Fruit fly (Drosophila melanogaster) whole organism, embryonic: ENCODE measurements around the gene DnaJ-1.

Experiments
- CG12219 ChIP-seq: fragments of 200-800 bp; sonication (Bioruptor generic); optimal IDR thresholded peaks from 3 replicates; lab custom pipeline; 2018; ENCODE audit warnings: missing biosample characterization, mild to moderate bottlenecking, missing genetic modification characterization
- CG12299 ChIP-seq: fragments of 200-800 bp; sonication (Bioruptor generic); optimal IDR thresholded peaks from 2 replicates; lab custom pipeline; 2018; ENCODE audit warnings: missing biosample characterization, mild to moderate bottlenecking, missing genetic modification characterization
- CG13296 ChIP-seq: fragments of 200-800 bp; sonication (Bioruptor generic); optimal IDR thresholded peaks from 3 replicates; lab custom pipeline; 2018; ENCODE audit warnings: missing biosample characterization, mild to moderate bottlenecking, missing genetic modification characterization
- CG15601 ChIP-seq: fragments of 200-800 bp; sonication (Bioruptor generic); optimal IDR thresholded peaks from 3 replicates; lab custom pipeline; 2019; ENCODE audit warnings: missing biosample characterization, mild to moderate bottlenecking, missing genetic modification characterization, moderate library complexity
- CG17328 ChIP-seq: fragments of 200-800 bp; sonication (Bioruptor generic); IDR thresholded peaks from 2 replicates; pipeline ENCODE4 v1.3.6; 2022; ENCODE audit warnings: missing biosample characterization, missing genetic modification characterization
- CG2116 ChIP-seq: fragments of 200-800 bp; sonication (Bioruptor generic); optimal IDR thresholded peaks from 3 replicates; lab custom pipeline; 2018; ENCODE audit warnings: missing biosample characterization, mild to moderate bottlenecking, missing genetic modification characterization
- CG2120 ChIP-seq: fragments of 200-800 bp; sonication (Bioruptor generic); optimal IDR thresholded peaks from 3 replicates; lab custom pipeline; 2016; ENCODE audit warnings: missing biosample characterization, missing genetic modification characterization
- CG2129 ChIP-seq: fragments of 200-800 bp; sonication (Bioruptor generic); IDR thresholded peaks from 2 replicates; pipeline ENCODE4 v1.3.6; 2022; ENCODE audit warnings: missing biosample characterization, missing genetic modification characterization; ENCODE audit not compliant: partially characterized antibody
- CG2712 ChIP-seq: fragments of 200-800 bp; optimal IDR thresholded peaks from 3 replicates; lab custom pipeline; 2019; ENCODE audit warnings: missing biosample characterization, mild to moderate bottlenecking, missing genetic modification characterization, moderate library complexity
- CG30431 ChIP-seq: fragments of 200-800 bp; sonication (Bioruptor generic); optimal IDR thresholded peaks from 2 replicates; lab custom pipeline; 2017; ENCODE audit warnings: missing biosample characterization, missing genetic modification characterization
- CG32772 ChIP-seq: fragments of 200-800 bp; sonication (Bioruptor generic); IDR thresholded peaks from 2 replicates; pipeline ENCODE4 v1.3.6; 2022; ENCODE audit warnings: missing biosample characterization, missing genetic modification characterization
- CG33557 ChIP-seq: fragments of 200-800 bp; sonication (Bioruptor generic); optimal IDR thresholded peaks from 2 replicates; lab custom pipeline; 2019; ENCODE audit warnings: missing biosample characterization, mild to moderate bottlenecking, missing genetic modification characterization, moderate library complexity
- CG3847 ChIP-seq: fragments of 200-800 bp; sonication (Bioruptor generic); IDR thresholded peaks from 2 replicates; pipeline ENCODE4 v1.3.6; 2022; ENCODE audit warnings: missing biosample characterization, missing genetic modification characterization
- CG4820 ChIP-seq: fragments of 200-800 bp; sonication (Bioruptor generic); optimal IDR thresholded peaks from 3 replicates; lab custom pipeline; 2016; ENCODE audit warnings: missing biosample characterization, missing genetic modification characterization
- CG6791 ChIP-seq: fragments of 200-800 bp; sonication (Bioruptor generic); IDR thresholded peaks from 3 replicates; pipeline ENCODE4 v1.3.6; 2022; ENCODE audit warnings: missing biosample characterization, missing genetic modification characterization; ENCODE audit not compliant: partially characterized antibody
- CG8290 ChIP-seq, 3 experiments: fragments of 200-800 bp; sonication (Bioruptor generic); optimal IDR thresholded peaks; 2 replicates each; lab custom pipeline; 2016 to 2019; ENCODE audit warnings: missing biosample characterization in 3 of 3, missing genetic modification characterization in 3 of 3, mild to moderate bottlenecking in 2 of 3, moderate library complexity in 1 of 3
- CHES-1-like ChIP-seq: fragments of 200-800 bp; sonication (Bioruptor generic); optimal IDR thresholded peaks from 2 replicates; lab custom pipeline; 2016; ENCODE audit warnings: missing biosample characterization, missing genetic modification characterization
- CTCF ChIP-seq: fragments of 200-800 bp; sonication (Bioruptor generic); optimal IDR thresholded peaks from 2 replicates; lab custom pipeline; 2017; ENCODE audit warnings: missing biosample characterization, mild to moderate bottlenecking, missing genetic modification characterization, moderate library complexity
- Dad ChIP-seq: fragments of 200-800 bp; sonication (Bioruptor generic); optimal IDR thresholded peaks from 3 replicates; lab custom pipeline; 2016; ENCODE audit warnings: missing biosample characterization, missing genetic modification characterization
- Dbx ChIP-seq: fragments of 200-800 bp; sonication (Bioruptor generic); IDR thresholded peaks from 3 replicates; pipeline ENCODE4 v1.3.6; 2022; ENCODE audit warnings: missing biosample characterization, missing genetic modification characterization
- Dfd ChIP-seq, 2 experiments: fragments of >200 bp; optimal IDR thresholded peaks; 2 replicates each; lab custom pipeline; 2017; ENCODE audit warnings: missing biosample characterization in 2 of 2, missing genetic modification characterization in 2 of 2
- Dp ChIP-seq: fragments of 200-800 bp; sonication (Bioruptor generic); optimal IDR thresholded peaks from 2 replicates; lab custom pipeline; 2018; ENCODE audit warnings: missing biosample characterization, mild to moderate bottlenecking, missing genetic modification characterization, moderate library complexity
- HmgZ ChIP-seq: fragments of 200-800 bp; sonication (Bioruptor generic); optimal IDR thresholded peaks from 2 replicates; lab custom pipeline; 2018; ENCODE audit warnings: missing biosample characterization, mild to moderate bottlenecking, missing genetic modification characterization
- Hsf ChIP-seq: fragments of 200-800 bp; sonication (Bioruptor generic); optimal IDR thresholded peaks from 3 replicates; lab custom pipeline; 2016; ENCODE audit warnings: missing biosample characterization, missing genetic modification characterization
- Lhr ChIP-seq: fragments of 200-800 bp; sonication (Bioruptor generic); optimal IDR thresholded peaks from 3 replicates; lab custom pipeline; 2017; ENCODE audit warnings: mild to moderate bottlenecking, missing biosample characterization, missing genetic modification reagents, missing genetic modification characterization
- Nf-YB ChIP-seq: fragments of 200-800 bp; sonication (Bioruptor generic); optimal IDR thresholded peaks from 3 replicates; lab custom pipeline; 2019; ENCODE audit warnings: missing biosample characterization, mild to moderate bottlenecking, missing genetic modification characterization, moderate library complexity
- Pdp1 ChIP-seq, 2 experiments: fragments of 200-800 bp; sonication (Bioruptor generic); optimal IDR thresholded peaks; 3 replicates each; lab custom pipeline; 2016; ENCODE audit warnings: missing biosample characterization in 2 of 2, missing genetic modification characterization in 2 of 2, mild to moderate bottlenecking in 1 of 2, moderate library complexity in 1 of 2
- Sox100B ChIP-seq: fragments of 200-800 bp; sonication (Bioruptor generic); optimal IDR thresholded peaks from 3 replicates; lab custom pipeline; 2018; ENCODE audit warnings: missing biosample characterization, mild to moderate bottlenecking, missing genetic modification characterization
- Spps ChIP-seq: fragments of 200-800 bp; sonication (Bioruptor generic); optimal IDR thresholded peaks from 2 replicates; lab custom pipeline; 2018; ENCODE audit warnings: missing biosample characterization, mild to moderate bottlenecking, missing genetic modification characterization
- Xbp1 ChIP-seq: fragments of 200-800 bp; sonication (Bioruptor generic); optimal IDR thresholded peaks from 3 replicates; lab custom pipeline; 2016; ENCODE audit warnings: missing biosample characterization, mild to moderate bottlenecking, missing genetic modification characterization
- bbx ChIP-seq: fragments of 200-800 bp; sonication (Bioruptor generic); IDR thresholded peaks from 2 replicates; pipeline ENCODE4 v1.3.6; 2022; ENCODE audit warnings: missing biosample characterization, missing genetic modification characterization; ENCODE audit not compliant: partially characterized antibody
- crol ChIP-seq: fragments of 200-800 bp; sonication (Bioruptor generic); IDR thresholded peaks from 2 replicates; pipeline ENCODE4 v1.3.6; 2022; ENCODE audit warnings: missing biosample characterization, missing genetic modification characterization
- exex ChIP-seq: fragments of 200-800 bp; sonication (Bioruptor generic); optimal IDR thresholded peaks from 4 replicates; lab custom pipeline; 2018; ENCODE audit warnings: missing biosample characterization, mild to moderate bottlenecking, missing genetic modification characterization, moderate library complexity
- ftz-f1 ChIP-seq: fragments of 200-800 bp; sonication (Bioruptor generic); optimal IDR thresholded peaks from 2 replicates; lab custom pipeline; 2016; ENCODE audit warnings: missing biosample characterization, missing genetic modification characterization
- grau ChIP-seq: fragments of 200-800 bp; optimal IDR thresholded peaks from 3 replicates; lab custom pipeline; 2019; ENCODE audit warnings: missing biosample characterization, mild to moderate bottlenecking, missing genetic modification characterization, moderate library complexity
- grn ChIP-seq: fragments of 200-800 bp; sonication (Bioruptor generic); optimal IDR thresholded peaks from 3 replicates; lab custom pipeline; 2017; ENCODE audit warnings: missing biosample characterization, missing genetic modification characterization
- lilli ChIP-seq: fragments of 200-800 bp; sonication (Bioruptor generic); optimal IDR thresholded peaks from 3 replicates; lab custom pipeline; 2016; ENCODE audit warnings: missing biosample characterization, missing genetic modification characterization
- nerfin-2 ChIP-seq: fragments of 200-800 bp; sonication (Bioruptor generic); IDR thresholded peaks from 2 replicates; pipeline ENCODE4 v1.3.6; 2022; ENCODE audit warnings: missing biosample characterization, missing genetic modification characterization; ENCODE audit not compliant: partially characterized antibody
- nmo ChIP-seq: fragments of 200-800 bp; sonication (Bioruptor generic); optimal IDR thresholded peaks from 2 replicates; lab custom pipeline; 2018; ENCODE audit warnings: missing biosample characterization, mild to moderate bottlenecking, missing genetic modification characterization, moderate library complexity
- onecut ChIP-seq: fragments of 200-800 bp; sonication (Bioruptor generic); IDR thresholded peaks from 2 replicates; pipeline ENCODE4 v1.3.6; 2022; ENCODE audit warnings: missing biosample characterization, missing genetic modification characterization
- psq ChIP-seq: fragments of 200-800 bp; sonication (Bioruptor generic); optimal IDR thresholded peaks from 2 replicates; lab custom pipeline; 2017; ENCODE audit warnings: missing biosample characterization, missing genetic modification characterization
- row ChIP-seq: fragments of 200-800 bp; sonication (Bioruptor generic); IDR thresholded peaks from 3 replicates; pipeline ENCODE4 v1.3.6; 2022; ENCODE audit warnings: missing biosample characterization, missing genetic modification characterization
- stwl ChIP-seq: fragments of 200-800 bp; sonication (Bioruptor generic); optimal IDR thresholded peaks from 3 replicates; lab custom pipeline; 2018; ENCODE audit warnings: missing biosample characterization, mild to moderate bottlenecking, missing genetic modification characterization, moderate library complexity
- sug ChIP-seq: fragments of 200-800 bp; optimal IDR thresholded peaks from 2 replicates; lab custom pipeline; 2019; ENCODE audit warnings: missing biosample characterization, mild to moderate bottlenecking, missing genetic modification characterization, moderate library complexity
- tap ChIP-seq: fragments of 200-800 bp; optimal IDR thresholded peaks from 3 replicates; lab custom pipeline; 2019; ENCODE audit warnings: missing biosample characterization, mild to moderate bottlenecking, missing genetic modification characterization, moderate library complexity
- tin ChIP-seq: fragments of 200-800 bp; sonication (Bioruptor generic); optimal IDR thresholded peaks from 3 replicates; lab custom pipeline; 2016; ENCODE audit warnings: missing biosample characterization, missing genetic modification characterization
- twi ChIP-seq: fragments of 200-800 bp; optimal IDR thresholded peaks from 2 replicates; lab custom pipeline; 2019; ENCODE audit warnings: missing biosample characterization, mild to moderate bottlenecking, missing genetic modification characterization, moderate library complexity
- vfl ChIP-seq: fragments of 200-800 bp; sonication (Bioruptor generic); optimal IDR thresholded peaks from 2 replicates; lab custom pipeline; 2016; ENCODE audit warnings: missing biosample characterization, missing genetic modification characterization

Gene DnaJ-1

DNA sequence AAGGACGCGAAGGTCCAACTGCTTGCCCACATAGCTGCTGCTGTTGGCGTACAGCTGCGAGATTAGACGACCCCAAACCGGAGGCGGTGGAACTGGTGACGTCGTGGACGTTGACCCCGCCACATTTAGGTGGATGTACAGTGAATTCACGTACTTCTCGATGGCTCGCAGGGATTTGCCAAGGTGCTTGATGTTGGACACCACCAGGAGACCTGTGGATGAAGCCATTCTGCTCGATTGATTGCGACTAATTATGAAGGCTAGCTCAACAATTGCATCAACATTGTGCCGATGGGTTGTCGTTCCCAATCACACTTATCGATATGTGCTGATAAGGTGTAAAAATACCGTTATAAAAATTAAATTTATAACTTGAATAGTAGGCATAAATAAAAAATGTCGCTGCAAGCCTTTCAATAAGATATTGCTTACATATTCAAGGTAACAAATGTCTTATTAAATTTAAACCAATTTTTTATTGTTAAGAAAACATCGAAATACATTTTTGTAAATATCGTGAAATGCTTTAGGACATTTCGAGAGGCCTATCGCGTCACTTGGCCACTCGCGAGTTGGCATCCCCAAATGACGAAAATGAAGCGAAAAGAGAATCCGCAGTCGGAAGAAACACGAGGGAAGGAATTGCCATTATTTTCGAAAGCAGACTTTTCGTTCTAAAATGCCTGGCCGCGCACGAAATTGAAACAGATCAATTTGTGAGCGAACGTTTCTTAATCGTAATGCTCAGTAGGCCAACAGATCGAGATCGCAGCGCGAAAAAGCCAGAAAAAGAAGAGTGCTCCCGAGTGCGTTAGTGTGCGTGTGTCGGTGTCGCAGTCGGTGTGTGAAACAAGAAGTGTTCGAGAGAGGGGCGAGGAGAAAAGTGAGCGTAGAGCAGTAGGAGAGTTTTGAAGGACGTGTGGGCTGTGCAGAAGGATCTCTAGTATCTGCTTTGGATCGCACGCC is 16.8 kb upstream of the DnaJ-1 start, which contains the start of the genes Ppat-Dpck and scny (continued):
- TF ChIP-seq stwl (tag; lab: Kevin White, UChicago) (peak; percentile 58), CG3847 (peak; percentile 55), sug (peak; percentile 50), Dbx (GFP tag; lab: Robert Waterston, UW) (0 out of 3 replicates have a peak, but pooled peaks have one; percentile 39), CG32772 (GFP tag; lab: Robert Waterston, UW) (no peak), CG12219 (GFP tag; lab: Kevin White, UChicago) (no peak), Hsf (GFP tag; lab: Kevin White, UChicago) (peak; percentile 33), psq (GFP tag; lab: Kevin White, UChicago) (peak; percentile 99), Pdp1 (GFP tag; optimal IDR thresholded peaks at IDR 0.05; lab: Kevin White, UChicago) (peak in 1 of 2 experiments; percentile 67), tin (peak; percentile 0), CG2120 (peak; percentile 27), CG2712 (peak; percentile 50), HmgZ (tag; lab: Kevin White, UChicago) (peak; percentile 44), grau (tag; lab: Kevin White, UChicago) (peak; percentile 48), CTCF (GFP tag; lab: Kevin White, UChicago) (no peak), CG2116 (peak; percentile 89), Lhr (GFP tag; lab: Kevin White, UChicago) (peak; percentile 40), twi (peak; percentile 2), vfl (peak; percentile 44), Dfd (GFP tag; optimal IDR thresholded peaks at IDR 0.05; lab: Kevin White, UChicago) (no peak), Xbp1 (peak; percentile 17), CHES-1-like (peak; percentile 47), tap (no peak), nerfin-2 (GFP tag; lab: Robert Waterston, UW) (peak; percentile 59; the same call in 1 of the 2 replicates), CG4820 (GFP tag; lab: Kevin White, UChicago) (no peak), row (GFP tag; lab: Robert Waterston, UW) (peak; percentile 77), crol (peak; percentile 92), nmo (peak; percentile 68), Nf-YB (GFP tag; lab: Kevin White, UChicago) (no peak), CG15601 (peak; percentile 48), CG30431 (GFP tag; lab: Kevin White, UChicago) (no peak), CG12299 (peak; percentile 48), CG17328 (no peak), CG8290 (GFP tag; optimal IDR thresholded peaks at IDR 0.05; lab: Kevin White, UChicago) (peak; percentile 21), CG8290 (tag; optimal IDR thresholded peaks at IDR 0.05; lab: Kevin White, UChicago) (no peak), lilli (GFP tag; lab: Kevin White, UChicago) (peak; percentile 7), CG2129 (GFP tag; lab: Robert Waterston, UW) (peak; percentile 90), CG33557 (GFP tag; lab: Kevin White, UChicago) (peak; percentile 35), CG6791 (GFP tag; lab: Robert Waterston, UW) (peak; percentile 88), onecut (no peak), Dp (GFP tag; lab: Kevin White, UChicago) (peak; percentile 19), Spps (tag; lab: Kevin White, UChicago) (peak; percentile 28), grn (GFP tag; lab: Kevin White, UChicago) (peak; percentile 54), ftz-f1 (GFP tag; lab: Kevin White, UChicago) (peak; percentile 48), bbx (GFP tag; lab: Robert Waterston, UW) (peak; percentile 86), exex (tag; lab: Kevin White, UChicago) (no peak), CG13296 (GFP tag; lab: Kevin White, UChicago) (no peak), Sox100B (GFP tag; lab: Kevin White, UChicago) (no peak), Dad (GFP tag; lab: Kevin White, UChicago) (peak; percentile 28)
